Worm (Caenorhabditis elegans) whole organism, L1 larva: Measurements from ENCODE around the gene Y47D3A.20.

Experiments used
- C04F5.9 ChIP-seq: sonication (generic microtip); optimal IDR thresholded peaks from 2 replicates; lab custom pipeline; 2016; ENCODE audit warnings: missing genetic modification characterization, missing compliant biosample characterization
- aly-2 ChIP-seq: fragments of 150-350 bp; optimal IDR thresholded peaks from 2 replicates; lab custom pipeline; 2014; ENCODE audit warnings: missing biosample characterization, missing genetic modification characterization
- ceh-63 ChIP-seq: fragments of 200-800 bp; sonication (Bioruptor generic); optimal IDR thresholded peaks from 2 replicates; lab custom pipeline; 2018; ENCODE audit warnings: mild to moderate bottlenecking, missing genetic modification characterization, missing compliant biosample characterization
- ces-1 ChIP-seq: fragments of 150-350 bp; optimal IDR thresholded peaks from 2 replicates; lab custom pipeline; 2014; ENCODE audit warnings: missing biosample characterization, missing genetic modification reagents, missing genetic modification characterization
- dpl-1 ChIP-seq, 3 experiments: fragments of 150-350 bp in 2 of 3; sonication (generic microtip) in 1 of 3; optimal IDR thresholded peaks; 2 replicates each; lab custom pipeline; 2014 to 2017; ENCODE audit warnings: missing biosample characterization in 3 of 3, missing genetic modification characterization in 3 of 3, missing genetic modification reagents in 3 of 3
- efl-1 ChIP-seq, 4 experiments: fragments of 150-350 bp; optimal IDR thresholded peaks in 3 of 4; peaks in 1 of 4; 1 replicate in 1 of 4; 2 replicates in 3 of 4; lab custom pipeline; 2014; ENCODE audit warnings: missing biosample characterization in 2 of 4, missing genetic modification characterization in 2 of 4, missing genetic modification reagents in 2 of 4
- ets-5 ChIP-seq: fragments of 200-800 bp; sonication (Bioruptor generic); IDR thresholded peaks from 2 replicates; pipeline ENCODE4 v1.3.6; 2022; ENCODE audit warnings: missing genetic modification characterization, missing compliant biosample characterization
- fkh-10 ChIP-seq: sonication (generic microtip); optimal IDR thresholded peaks from 2 replicates; lab custom pipeline; 2017; ENCODE audit warnings: missing biosample characterization, missing genetic modification reagents, missing genetic modification characterization
- fkh-4 ChIP-seq: sonication (generic microtip); optimal IDR thresholded peaks from 2 replicates; lab custom pipeline; 2016; ENCODE audit warnings: missing compliant biosample characterization, missing genetic modification characterization, borderline replicate concordance
- fkh-8 ChIP-seq: sonication (generic microtip); optimal IDR thresholded peaks from 2 replicates; lab custom pipeline; 2016; ENCODE audit warnings: mild to moderate bottlenecking, missing genetic modification characterization, missing compliant biosample characterization
- grh-1 ChIP-seq: fragments of 200-800 bp; sonication (Bioruptor generic); IDR thresholded peaks from 2 replicates; pipeline ENCODE4 v1.3.6; 2022; ENCODE audit warnings: missing genetic modification reagents, missing genetic modification characterization, missing compliant biosample characterization
- jun-1 ChIP-seq: fragments of 150-350 bp; optimal IDR thresholded peaks from 2 replicates; lab custom pipeline; 2014; ENCODE audit warnings: missing biosample characterization, missing genetic modification reagents, missing genetic modification characterization
- lin-15B ChIP-seq: fragments of 150-350 bp; sonication (generic microtip); optimal IDR thresholded peaks from 3 replicates; lab custom pipeline; 2014; ENCODE audit warnings: missing biosample characterization, missing genetic modification characterization
- lin-35 ChIP-seq, 2 experiments: fragments of 150-350 bp; optimal IDR thresholded peaks; 2 replicates each; lab custom pipeline; 2014; ENCODE audit warnings: missing biosample characterization in 2 of 2, missing genetic modification characterization in 2 of 2, missing genetic modification reagents in 2 of 2
- lir-3 ChIP-seq: sonication (generic microtip); optimal IDR thresholded peaks from 2 replicates; lab custom pipeline; 2016; ENCODE audit warnings: mild to moderate bottlenecking, missing genetic modification characterization, moderate library complexity, missing compliant biosample characterization; ENCODE audit not compliant: poor library complexity
- mab-9 ChIP-seq: fragments of 200-800 bp; sonication (Bioruptor generic); IDR thresholded peaks from 2 replicates; pipeline ENCODE4 v1.3.6; 2022; ENCODE audit warnings: missing genetic modification reagents, missing genetic modification characterization, missing compliant biosample characterization
- nhr-11 ChIP-seq: fragments of 150-350 bp; optimal IDR thresholded peaks from 2 replicates; lab custom pipeline; 2014; ENCODE audit warnings: missing biosample characterization, missing genetic modification characterization
- nhr-237 ChIP-seq: fragments of 150-350 bp; optimal IDR thresholded peaks from 2 replicates; lab custom pipeline; 2014; ENCODE audit warnings: missing biosample characterization, missing genetic modification characterization
- nhr-28 ChIP-seq: fragments of 150-350 bp; optimal IDR thresholded peaks from 2 replicates; lab custom pipeline; 2014; ENCODE audit warnings: missing biosample characterization, missing genetic modification characterization
- nhr-71 ChIP-seq: sonication (generic microtip); optimal IDR thresholded peaks from 2 replicates; lab custom pipeline; 2016; ENCODE audit warnings: mild to moderate bottlenecking, missing genetic modification characterization, moderate library complexity, missing compliant biosample characterization
- nhr-76 ChIP-seq: sonication (generic microtip); optimal IDR thresholded peaks from 2 replicates; lab custom pipeline; 2017; ENCODE audit warnings: missing biosample characterization, missing genetic modification characterization
- pax-3 ChIP-seq: fragments of 200-800 bp; sonication (Bioruptor generic); optimal IDR thresholded peaks from 2 replicates; lab custom pipeline; 2018; ENCODE audit warnings: mild to moderate bottlenecking, missing genetic modification characterization, moderate library complexity, missing compliant biosample characterization
- pqm-1 ChIP-seq: sonication (generic microtip); optimal IDR thresholded peaks from 3 replicates; lab custom pipeline; 2017; ENCODE audit warnings: missing biosample characterization, missing genetic modification characterization
- rnt-1 ChIP-seq: sonication (generic microtip); optimal IDR thresholded peaks from 2 replicates; lab custom pipeline; 2016; ENCODE audit warnings: mild to moderate bottlenecking, missing genetic modification characterization, moderate library complexity, missing compliant biosample characterization
- skn-1 ChIP-seq: fragments of 150-350 bp; optimal IDR thresholded peaks from 2 replicates; lab custom pipeline; 2014; ENCODE audit warnings: missing biosample characterization, missing genetic modification characterization
- sptf-1 ChIP-seq: fragments of 150-350 bp; optimal IDR thresholded peaks from 2 replicates; lab custom pipeline; 2014; ENCODE audit warnings: missing biosample characterization, missing genetic modification characterization
- unc-30 ChIP-seq: sonication (generic microtip); optimal IDR thresholded peaks from 2 replicates; lab custom pipeline; 2017; ENCODE audit warnings: missing biosample characterization, missing genetic modification characterization
- unc-62 ChIP-seq: fragments of 150-350 bp; optimal IDR thresholded peaks from 2 replicates; lab custom pipeline; 2014; ENCODE audit warnings: missing biosample characterization, missing genetic modification reagents, missing genetic modification characterization
- zip-4 ChIP-seq: fragments of 200-800 bp; sonication (Bioruptor generic); optimal IDR thresholded peaks from 2 replicates; lab custom pipeline; 2018; ENCODE audit warnings: mild to moderate bottlenecking, missing genetic modification characterization, moderate library complexity, missing compliant biosample characterization
- ztf-11 ChIP-seq, 2 experiments: sonication (generic microtip); optimal IDR thresholded peaks; 2 replicates each; lab custom pipeline; 2016 to 2017; ENCODE audit warnings: missing genetic modification characterization in 2 of 2, missing biosample characterization in 1 of 2, missing compliant biosample characterization in 1 of 2
- ztf-4 ChIP-seq: fragments of 150-350 bp; optimal IDR thresholded peaks from 2 replicates; lab custom pipeline; 2014; ENCODE audit warnings: missing biosample characterization, missing genetic modification characterization

Gene Y47D3A.20

DNA sequence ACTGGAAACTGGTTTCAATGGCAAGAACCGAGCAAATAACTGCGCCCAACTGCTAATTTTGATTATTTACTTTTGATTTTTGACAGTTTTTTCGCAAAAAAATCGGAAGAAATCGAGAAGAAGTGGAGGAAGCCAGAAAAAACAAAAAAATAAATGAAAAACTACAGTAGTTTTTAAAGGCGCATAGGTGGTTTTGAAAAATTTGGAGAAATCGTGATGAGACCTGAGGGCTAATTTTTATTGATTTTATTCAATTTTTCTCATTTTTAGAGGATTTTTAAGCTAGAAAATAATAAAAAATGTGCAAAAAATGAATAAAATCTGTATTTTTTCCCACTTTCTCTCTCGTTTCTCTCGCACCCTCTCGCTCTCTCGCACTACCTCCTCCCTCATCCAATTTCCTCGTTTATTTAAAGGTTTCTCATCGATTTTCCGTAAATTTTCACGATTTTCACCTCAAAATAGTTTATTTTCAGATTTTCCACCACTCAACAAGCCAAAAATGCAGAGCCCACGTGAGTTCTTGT is at the start of gene Y47D3A.20:
Gene Y47D3A.20 (plus strand): TSS at position 477 of the 527 bp plus-strand sequence.
- no peak for TF ChIP-seq efl-1 (optimal IDR thresholded peaks at IDR 0.05; lab: Kevin White, UChicago)
- peak in 1 of 2 experiments; percentile 24 for TF ChIP-seq efl-1 (GFP tag; optimal IDR thresholded peaks at IDR 0.05 in 1 of 2; lab: Kevin White, UChicago)
- TF ChIP-seq lin-35 (GFP tag; optimal IDR thresholded peaks at IDR 0.05; lab: Kevin White, UChicago), result no peak

ce11 chrIII:11227025-11227424 is 47.8 kb upstream of the Y47D3A.20 start, which contains the start of gene tbx-37:
Gene tbx-37 (minus strand): TSS chrIII:11227125.
- TF ChIP-seq lin-35 (GFP tag; optimal IDR thresholded peaks at IDR 0.05; lab: Kevin White, UChicago) (no peak), ceh-63 (GFP tag; lab: Kevin White, UChicago) (no peak), unc-30 (no peak), pax-3 (no peak), fkh-4 (no peak), grh-1 (GFP tag; lab: Robert Waterston, UW) (no peak), nhr-11 (tag; lab: Kevin White, UChicago) (no peak), dpl-1 (GFP tag; optimal IDR thresholded peaks at IDR 0.05; lab: Kevin White, UChicago) (no peak), pqm-1 (tag; lab: Kevin White, UChicago) (no peak), lir-3 (tag; lab: Kevin White, UChicago) (no peak)
- TF ChIP-seq, all 84 proteins: peak for 0

DNA sequence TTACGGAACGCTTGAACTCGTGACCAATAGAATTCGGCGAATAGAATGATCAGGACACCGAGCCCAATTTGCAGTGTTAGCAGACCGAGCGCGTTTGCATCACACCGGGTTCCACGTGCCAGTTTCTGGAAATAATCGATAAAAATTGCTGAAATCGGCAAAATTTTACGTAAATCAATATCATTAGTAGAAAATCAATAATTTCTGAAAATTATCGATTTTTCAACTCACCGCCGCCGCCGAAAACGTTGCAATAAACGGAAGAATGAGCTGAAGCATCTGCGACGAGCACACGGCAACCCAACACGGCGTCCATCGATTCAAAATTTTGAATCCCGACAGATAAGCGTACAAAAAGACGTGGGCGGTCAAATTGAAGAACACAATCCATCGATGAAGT is 44.3 kb upstream of the Y47D3A.20 start:
- TF ChIP-seq rnt-1 (tag; lab: Kevin White, UChicago), result peak; percentile 3
- TF ChIP-seq nhr-71, result no peak

ce11 chrIII:11231408-11231807 is 43.5 kb upstream of the Y47D3A.20 start:
- TF ChIP-seq nhr-76 (tag; lab: Kevin White, UChicago) (no peak), ces-1 (GFP tag; lab: Kevin White, UChicago) (no peak), C04F5.9 (tag; lab: Kevin White, UChicago) (no peak), ztf-11 (tag; optimal IDR thresholded peaks at IDR 0.05; lab: Kevin White, UChicago) (no peak), fkh-8 (no peak), pqm-1 (tag; lab: Kevin White, UChicago) (no peak), jun-1 (tag; lab: Kevin White, UChicago) (no peak)
- TF ChIP-seq, all 84 proteins: peak for 0

DNA sequence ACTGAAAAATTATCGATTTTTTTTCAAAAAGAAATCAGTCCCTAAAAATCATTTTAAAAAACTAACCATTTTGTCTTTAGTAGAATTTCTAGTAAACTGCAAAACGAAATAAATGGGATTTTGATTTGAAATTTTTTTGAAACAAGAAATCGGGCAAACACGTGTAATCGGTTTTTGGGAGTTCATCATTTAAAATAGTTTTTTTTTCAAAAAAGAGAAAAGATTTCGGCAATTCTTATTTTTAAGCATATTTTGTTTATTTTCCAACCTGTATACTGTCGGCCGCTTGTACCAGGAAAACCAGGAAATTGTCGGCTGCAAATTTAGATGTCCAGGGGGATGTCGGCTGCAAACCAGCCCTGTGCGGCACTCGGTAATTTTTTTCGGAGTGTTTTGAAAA is 42.9 kb upstream of the Y47D3A.20 start, which contains the start of gene elo-8:
Gene elo-8 (minus strand): TSS at position 101 of the 400 bp plus-strand sequence.
- TF ChIP-seq nhr-237 (no peak), ztf-11 (tag; optimal IDR thresholded peaks at IDR 0.05; lab: Kevin White, UChicago) (no peak), aly-2 (no peak), nhr-28 (tag; lab: Kevin White, UChicago) (no peak), ets-5 (GFP tag; lab: Robert Waterston, UW) (no peak), zip-4 (GFP tag; lab: Kevin White, UChicago) (no peak), lin-35 (GFP tag; optimal IDR thresholded peaks at IDR 0.05; lab: Kevin White, UChicago) (no peak), mab-9 (GFP tag; lab: Robert Waterston, UW) (no peak), fkh-4 (no peak)

ce11 chrIII:11234742-11235141 is 40.1 kb upstream of the Y47D3A.20 start, which contains the start of gene Y47D3A.34:
Gene Y47D3A.34 (minus strand): TSS chrIII:11234861.
- TF ChIP-seq efl-1 (optimal IDR thresholded peaks at IDR 0.05; lab: Kevin White, UChicago) (no peak), efl-1 (GFP tag; optimal IDR thresholded peaks at IDR 0.05 in 1 of 2; lab: Kevin White, UChicago) (peak in 1 of 2 experiments; percentile 78), fkh-10 (GFP tag; lab: Kevin White, UChicago) (peak; percentile 47), skn-1 (no peak), lin-15B (tag; lab: Kevin White, UChicago) (no peak), sptf-1 (no peak), unc-62 (GFP tag; lab: Kevin White, UChicago) (no peak), ztf-4 (tag; lab: Kevin White, UChicago) (no peak)
